Worm (Caenorhabditis elegans): Measurements from ENCODE around the gene rad-50.

The rad-50 gene

DNA sequence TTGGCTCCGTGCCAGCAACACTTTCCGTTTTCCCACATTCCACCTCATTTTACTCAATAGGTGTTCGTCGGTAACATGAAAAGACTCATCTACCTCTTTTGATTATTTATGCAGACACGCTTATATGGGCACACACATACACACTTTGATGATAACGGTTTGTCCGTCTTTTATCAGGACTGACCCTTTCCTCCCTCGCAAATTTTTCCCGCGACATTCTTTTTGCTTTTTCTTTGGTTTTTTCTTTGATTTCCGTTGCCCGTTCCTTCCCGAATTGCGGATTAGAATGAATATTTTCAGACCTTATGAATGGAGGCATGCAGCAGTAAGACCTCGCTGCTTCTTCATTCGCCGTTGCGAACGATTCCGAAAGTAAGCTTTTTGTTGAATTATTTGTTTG is 32.4 kb upstream of the rad-50 start, which contains the start of gene vab-8:
Gene vab-8 (plus strand): TSS at position 301 of the 400 bp plus-strand sequence.
- peak; percentile 57 for TF ChIP-seq nhr-80 (tag; optimal IDR thresholded peaks at IDR 0.05)
- TF ChIP-seq ccch-3 (GFP tag; optimal IDR thresholded peaks at IDR 0.05): no peak
- no peak for TF ChIP-seq Y67H2A.10 (GFP tag; conservative IDR thresholded peaks at IDR 0.05)
- TF ChIP-seq B0261.1 (tag; optimal IDR thresholded peaks at IDR 0.05): no peak
- TF ChIP-seq zim-3 (tag; optimal IDR thresholded peaks at IDR 0.05): no peak
- no peak for TF ChIP-seq ets-4 (GFP tag; optimal IDR thresholded peaks at IDR 0.05)
- TF ChIP-seq nfya-2 (GFP tag; IDR thresholded peaks at IDR 0.05): no peak

DNA sequence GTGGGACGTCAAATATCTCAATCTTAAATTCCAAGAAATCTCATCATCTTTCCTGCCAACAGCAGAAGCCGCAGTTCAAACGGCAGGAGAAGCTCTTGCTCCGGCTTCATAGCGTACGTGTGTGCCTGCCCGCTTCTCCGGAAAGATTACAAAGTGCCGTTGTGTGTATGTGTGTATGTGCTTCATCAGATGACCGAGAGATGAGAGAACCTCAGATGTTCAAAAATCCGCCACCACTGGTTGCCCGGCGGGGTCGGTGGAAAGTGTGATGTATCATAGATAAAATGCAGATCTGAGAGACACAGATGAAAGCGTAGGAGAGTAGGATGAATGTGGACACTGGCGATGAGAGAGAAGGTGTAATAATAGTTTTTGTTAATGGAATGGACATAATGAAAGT is 12.0 kb upstream of the rad-50 start:
- TF ChIP-seq F49E8.2 (tag; optimal IDR thresholded peaks at IDR 0.05; ENCODE audit: insufficient read depth) (no peak), let-607 (tag; optimal IDR thresholded peaks at IDR 0.05) (no peak), bed-1 (GFP tag; IDR thresholded peaks at IDR 0.05) (no peak), ztf-18 (tag; optimal IDR thresholded peaks at IDR 0.05) (no peak), xnd-1 (tag; optimal IDR thresholded peaks at IDR 0.05) (no peak), unc-62 (GFP tag; optimal IDR thresholded peaks at IDR 0.05) (no peak), F10E7.11 (tag; optimal IDR thresholded peaks at IDR 0.05) (no peak), athp-1 (tag; optimal IDR thresholded peaks at IDR 0.05) (no peak), cebp-1 (GFP tag; IDR thresholded peaks at IDR 0.05) (no peak), cebp-1 (tag; optimal IDR thresholded peaks at IDR 0.05) (no peak), aptf-2 (GFP tag; conservative IDR thresholded peaks at IDR 0.05) (no peak), him-1 (tag; optimal IDR thresholded peaks at IDR 0.05) (no peak)

DNA sequence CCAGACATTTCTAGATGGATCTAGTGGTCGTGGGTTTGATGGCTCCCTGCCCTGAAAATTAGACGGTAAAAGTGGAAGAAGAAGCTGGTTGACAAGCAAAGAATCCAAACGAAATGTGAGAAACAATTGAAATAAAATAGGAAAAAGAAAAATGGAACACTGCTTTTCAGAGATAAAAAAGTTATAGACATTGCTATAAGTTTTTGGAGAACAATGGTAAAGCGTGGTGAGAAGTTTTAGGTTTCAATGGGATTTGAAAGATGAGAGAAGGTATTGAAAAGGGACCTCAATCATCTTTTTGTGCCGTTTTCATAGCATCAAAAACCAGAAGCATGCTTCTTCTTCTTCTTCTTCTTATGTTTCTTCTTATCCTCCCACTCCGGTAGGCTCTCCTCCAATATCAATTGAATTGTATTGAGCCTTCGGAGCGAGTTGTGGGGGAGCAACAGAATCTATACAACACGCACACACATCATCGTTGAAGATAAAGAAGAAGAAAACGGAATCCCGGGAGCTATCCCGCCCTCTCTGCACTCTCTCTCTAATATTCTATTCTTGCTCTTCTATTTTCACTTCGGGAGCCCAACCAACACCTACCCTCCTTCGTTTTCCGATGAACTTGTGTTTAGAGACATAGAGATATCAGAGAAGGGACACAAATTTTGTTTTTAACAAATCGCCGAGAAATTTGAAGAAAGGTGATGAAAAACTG is 11.0 kb upstream of the rad-50 start, which contains the start of gene myo-3:
Gene myo-3 (minus strand): TSS at position 51 of the 712 bp plus-strand sequence.
- TF ChIP-seq lir-1 (GFP tag; conservative IDR thresholded peaks at IDR 0.05): no peak
- no peak for TF ChIP-seq T07F8.4 (tag; optimal IDR thresholded peaks at IDR 0.05)
- TF ChIP-seq ztf-18 (tag; optimal IDR thresholded peaks at IDR 0.05): no peak
- no peak for TF ChIP-seq atf-7 (tag; optimal IDR thresholded peaks at IDR 0.05)
- TF ChIP-seq repo-1 (tag; optimal IDR thresholded peaks at IDR 0.05): no peak
- no peak for TF ChIP-seq madf-6 (GFP tag; IDR thresholded peaks at IDR 0.05)
- no peak for TF ChIP-seq ets-4 (GFP tag; optimal IDR thresholded peaks at IDR 0.05)
- no peak for TF ChIP-seq rec-8 (tag; optimal IDR thresholded peaks at IDR 0.05)
- TF ChIP-seq hrde-1 (tag; optimal IDR thresholded peaks at IDR 0.05; ENCODE audit: borderline replicate concordance): no peak
- no peak for TF ChIP-seq ceh-27 (GFP tag; optimal IDR thresholded peaks at IDR 0.05)
- TF ChIP-seq madf-3 (GFP tag; IDR thresholded peaks at IDR 0.05): no peak
- no peak for TF ChIP-seq pbrm-1 (GFP tag; IDR thresholded peaks at IDR 0.05)
- TF ChIP-seq F22D6.2 (tag; optimal IDR thresholded peaks at IDR 0.05): no peak

DNA sequence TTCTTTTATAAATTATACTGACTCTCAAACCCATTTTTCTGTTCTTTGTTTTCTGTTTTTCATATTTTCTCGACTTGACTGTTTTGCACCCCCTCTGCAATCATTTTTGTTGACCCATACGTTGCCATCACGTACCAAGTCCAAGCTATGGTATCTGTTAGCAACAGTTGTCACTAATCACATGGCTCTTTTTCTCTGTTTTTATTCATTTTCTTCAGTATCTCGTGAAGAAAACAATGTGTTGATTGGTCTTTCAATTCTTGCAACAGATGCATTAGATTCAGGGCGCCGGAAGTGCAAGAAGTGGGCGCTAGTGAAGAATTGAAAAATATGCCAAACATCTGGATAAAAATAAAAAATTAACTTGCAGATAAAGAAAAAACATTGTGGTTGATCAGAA is 9.9 kb upstream of the rad-50 start:
- no peak for TF ChIP-seq D2030.7 (GFP tag; IDR thresholded peaks at IDR 0.05)
- no peak for TF ChIP-seq F49E8.2 (tag; optimal IDR thresholded peaks at IDR 0.05; ENCODE audit: insufficient read depth)
- TF ChIP-seq K12H6.12 (tag; optimal IDR thresholded peaks at IDR 0.05): no peak
- TF ChIP-seq ceh-27 (GFP tag; optimal IDR thresholded peaks at IDR 0.05): no peak
- TF ChIP-seq ceh-100 (GFP tag; IDR thresholded peaks at IDR 0.05): no peak
- no peak for TF ChIP-seq lin-54 (GFP tag; optimal IDR thresholded peaks at IDR 0.05)
- no peak for TF ChIP-seq mcd-1 (GFP tag; IDR thresholded peaks at IDR 0.05)
- no peak for TF ChIP-seq let-526 (GFP tag; IDR thresholded peaks at IDR 0.05)
- no peak for TF ChIP-seq let-607 (tag; optimal IDR thresholded peaks at IDR 0.05)
- TF ChIP-seq ztf-26 (tag; optimal IDR thresholded peaks at IDR 0.05): no peak
- TF ChIP-seq cebp-1 (GFP tag; IDR thresholded peaks at IDR 0.05): no peak
- no peak for TF ChIP-seq cebp-1 (tag; optimal IDR thresholded peaks at IDR 0.05)

Measured in whole organism, young adult.